Fruit fly (Drosophila melanogaster) whole organism, embryonic: Measurements from ENCODE around the gene CG17349.

Experiments used
- Bteb2 ChIP-seq: fragments of 200-800 bp; sonication (Bioruptor generic); optimal IDR thresholded peaks from 2 replicates; lab custom pipeline; 2016; ENCODE audit warnings: missing biosample characterization, missing genetic modification characterization
- CG10979 ChIP-seq: fragments of 200-800 bp; sonication (Bioruptor generic); optimal IDR thresholded peaks from 2 replicates; lab custom pipeline; 2018; ENCODE audit warnings: missing biosample characterization, mild to moderate bottlenecking, missing genetic modification characterization, moderate library complexity
- CG12942 ChIP-seq: fragments of 200-800 bp; sonication (Bioruptor generic); optimal IDR thresholded peaks from 3 replicates; lab custom pipeline; 2016; ENCODE audit warnings: missing biosample characterization, missing genetic modification characterization
- CG13123 ChIP-seq: fragments of 200-800 bp; sonication (Bioruptor generic); optimal IDR thresholded peaks from 2 replicates; lab custom pipeline; 2016; ENCODE audit warnings: missing biosample characterization, missing genetic modification characterization
- CG13287 ChIP-seq: fragments of 200-800 bp; sonication (Bioruptor generic); IDR thresholded peaks from 2 replicates; pipeline ENCODE4 v1.3.6; 2022; ENCODE audit warnings: missing biosample characterization, missing genetic modification characterization; ENCODE audit not compliant: partially characterized antibody
- CG13624 ChIP-seq: fragments of 200-800 bp; sonication (Bioruptor generic); optimal IDR thresholded peaks from 2 replicates; lab custom pipeline; 2016; ENCODE audit warnings: missing biosample characterization, missing genetic modification characterization
- CG13894 ChIP-seq: fragments of 200-800 bp; sonication (Bioruptor generic); optimal IDR thresholded peaks from 3 replicates; lab custom pipeline; 2018; ENCODE audit warnings: missing biosample characterization, mild to moderate bottlenecking, missing genetic modification characterization, moderate library complexity
- CG14441 ChIP-seq: fragments of 200-800 bp; sonication (Bioruptor generic); IDR thresholded peaks from 2 replicates; pipeline ENCODE4 v1.3.6; 2022; ENCODE audit warnings: missing biosample characterization, missing genetic modification characterization
- CG17568 ChIP-seq: fragments of 200-800 bp; sonication (Bioruptor generic); optimal IDR thresholded peaks from 2 replicates; lab custom pipeline; 2018; ENCODE audit warnings: missing biosample characterization, mild to moderate bottlenecking, missing genetic modification characterization, moderate library complexity
- CG2129 ChIP-seq: fragments of 200-800 bp; sonication (Bioruptor generic); IDR thresholded peaks from 2 replicates; pipeline ENCODE4 v1.3.6; 2022; ENCODE audit warnings: missing biosample characterization, missing genetic modification characterization; ENCODE audit not compliant: partially characterized antibody
- CG30431 ChIP-seq: fragments of 200-800 bp; sonication (Bioruptor generic); optimal IDR thresholded peaks from 2 replicates; lab custom pipeline; 2017; ENCODE audit warnings: missing biosample characterization, missing genetic modification characterization
- CG3065 ChIP-seq: fragments of 200-800 bp; sonication (Bioruptor generic); optimal IDR thresholded peaks from 2 replicates; lab custom pipeline; 2016; ENCODE audit warnings: missing biosample characterization, missing genetic modification characterization
- CG3281 ChIP-seq: fragments of 200-800 bp; sonication (Bioruptor generic); optimal IDR thresholded peaks from 3 replicates; lab custom pipeline; 2017; ENCODE audit warnings: missing biosample characterization, mild to moderate bottlenecking, missing genetic modification characterization
- CG42726 ChIP-seq: fragments of 200-800 bp; sonication (Bioruptor generic); IDR thresholded peaks from 2 replicates; pipeline ENCODE4 v1.3.6; 2022; ENCODE audit warnings: missing biosample characterization, missing genetic modification characterization; ENCODE audit not compliant: partially characterized antibody
- CG4282 ChIP-seq: fragments of 200-800 bp; sonication (Bioruptor generic); optimal IDR thresholded peaks from 2 replicates; lab custom pipeline; 2016; ENCODE audit warnings: missing biosample characterization, missing genetic modification characterization
- CG5180 ChIP-seq: fragments of 200-800 bp; sonication (Bioruptor generic); optimal IDR thresholded peaks from 3 replicates; lab custom pipeline; 2017; ENCODE audit warnings: missing biosample characterization, missing genetic modification characterization, mild to moderate bottlenecking, moderate library complexity, missing genetic modification reagents
- CG6654 ChIP-seq: fragments of 200-800 bp; sonication (Bioruptor generic); optimal IDR thresholded peaks from 2 replicates; lab custom pipeline; 2017; ENCODE audit warnings: missing biosample characterization, mild to moderate bottlenecking, missing genetic modification characterization
- CG7839 ChIP-seq: fragments of 200-800 bp; sonication (Bioruptor generic); optimal IDR thresholded peaks from 3 replicates; lab custom pipeline; 2018; ENCODE audit warnings: missing biosample characterization, mild to moderate bottlenecking, missing genetic modification characterization, moderate library complexity
- CoRest ChIP-seq: fragments of 200-800 bp; sonication (Bioruptor generic); optimal IDR thresholded peaks from 3 replicates; lab custom pipeline; 2018; ENCODE audit warnings: missing biosample characterization, mild to moderate bottlenecking, missing genetic modification characterization, moderate library complexity
- Dip2 ChIP-seq: fragments of 200-800 bp; sonication (Bioruptor generic); IDR thresholded peaks from 2 replicates; pipeline ENCODE4 v1.3.6; 2022; ENCODE audit warnings: missing biosample characterization, missing genetic modification characterization
- GATAe ChIP-seq: fragments of 200-800 bp; sonication (Bioruptor generic); conservative IDR thresholded peaks from 2 replicates; pipeline ENCODE4 v1.3.6; 2022; ENCODE audit warnings: missing biosample characterization, missing genetic modification characterization
- Hey ChIP-seq: fragments of 200-800 bp; sonication (Bioruptor generic); optimal IDR thresholded peaks from 3 replicates; lab custom pipeline; 2018; ENCODE audit warnings: missing biosample characterization, mild to moderate bottlenecking, missing genetic modification characterization
- Ptx1 ChIP-seq: fragments of 200-800 bp; sonication (Bioruptor generic); IDR thresholded peaks from 2 replicates; pipeline ENCODE4 v1.3.6; 2022; ENCODE audit warnings: missing biosample characterization, missing genetic modification characterization
- Trl ChIP-seq, 3 experiments: fragments of >200 bp in 2 of 3; fragments of 200-800 bp in 1 of 3; sonication (Bioruptor generic) in 1 of 3; optimal IDR thresholded peaks; 2 replicates in 1 of 3; 3 replicates in 2 of 3; lab custom pipeline; 2016 to 2017; ENCODE audit warnings: missing biosample characterization in 1 of 3, missing genetic modification characterization in 1 of 3
- amos ChIP-seq: fragments of 200-800 bp; sonication (Bioruptor generic); IDR thresholded peaks from 2 replicates; pipeline ENCODE4 v1.3.6; 2022; ENCODE audit warnings: missing biosample characterization, missing genetic modification characterization; ENCODE audit not compliant: partially characterized antibody
- cg ChIP-seq: fragments of 200-800 bp; sonication (Bioruptor generic); optimal IDR thresholded peaks from 3 replicates; lab custom pipeline; 2019; ENCODE audit warnings: missing biosample characterization, mild to moderate bottlenecking, missing genetic modification characterization, moderate library complexity
- chm ChIP-seq: fragments of 200-800 bp; sonication (Bioruptor generic); IDR thresholded peaks from 2 replicates; pipeline ENCODE4 v1.3.6; 2022; ENCODE audit warnings: missing biosample characterization, missing genetic modification characterization
- crc ChIP-seq: fragments of 200-800 bp; sonication (Bioruptor generic); optimal IDR thresholded peaks from 2 replicates; lab custom pipeline; 2016; ENCODE audit warnings: missing biosample characterization, missing genetic modification characterization
- dmrt99B ChIP-seq: fragments of 200-800 bp; sonication (Bioruptor generic); optimal IDR thresholded peaks from 2 replicates; lab custom pipeline; 2018; ENCODE audit warnings: missing biosample characterization, mild to moderate bottlenecking, missing genetic modification characterization, moderate library complexity
- eyg ChIP-seq: fragments of 200-800 bp; sonication (Bioruptor generic); optimal IDR thresholded peaks from 3 replicates; lab custom pipeline; 2016; ENCODE audit warnings: missing biosample characterization, missing genetic modification characterization
- ftz-f1 ChIP-seq: fragments of 200-800 bp; sonication (Bioruptor generic); optimal IDR thresholded peaks from 2 replicates; lab custom pipeline; 2016; ENCODE audit warnings: missing biosample characterization, missing genetic modification characterization
- fu2 ChIP-seq: fragments of 200-800 bp; sonication (Bioruptor generic); optimal IDR thresholded peaks from 2 replicates; lab custom pipeline; 2016; ENCODE audit warnings: missing biosample characterization, missing genetic modification characterization
- gfzf ChIP-seq: fragments of 200-800 bp; sonication (Bioruptor generic); optimal IDR thresholded peaks from 2 replicates; lab custom pipeline; 2016; ENCODE audit warnings: missing biosample characterization, mild to moderate bottlenecking, missing genetic modification characterization, moderate library complexity
- ham ChIP-seq: fragments of 200-800 bp; sonication (Bioruptor generic); IDR thresholded peaks from 2 replicates; pipeline ENCODE4 v1.3.6; 2022; ENCODE audit warnings: missing biosample characterization, missing genetic modification characterization
- jumu ChIP-seq: fragments of 200-800 bp; sonication (Bioruptor generic); optimal IDR thresholded peaks from 3 replicates; lab custom pipeline; 2016; ENCODE audit warnings: missing biosample characterization, missing genetic modification characterization
- kni ChIP-seq: fragments of 200-800 bp; sonication (Bioruptor generic); optimal IDR thresholded peaks from 3 replicates; lab custom pipeline; 2017; ENCODE audit warnings: mild to moderate bottlenecking, missing biosample characterization, missing genetic modification reagents, missing genetic modification characterization
- lab ChIP-seq: fragments of 200-800 bp; sonication (Bioruptor generic); optimal IDR thresholded peaks from 3 replicates; lab custom pipeline; 2017; ENCODE audit warnings: missing biosample characterization, missing genetic modification characterization, mild to moderate bottlenecking, moderate library complexity, missing genetic modification reagents
- odd ChIP-seq: fragments of 200-800 bp; sonication (Bioruptor generic); optimal IDR thresholded peaks from 2 replicates; lab custom pipeline; 2017; ENCODE audit warnings: missing biosample characterization, mild to moderate bottlenecking, missing genetic modification characterization
- otp ChIP-seq: fragments of 200-800 bp; sonication (Bioruptor generic); IDR thresholded peaks from 3 replicates; pipeline ENCODE4, ENCODE4 v1.3.6; 2022; ENCODE audit warnings: missing biosample characterization, missing genetic modification characterization
- pita ChIP-seq: fragments of 200-800 bp; sonication (Bioruptor generic); optimal IDR thresholded peaks from 2 replicates; lab custom pipeline; 2017; ENCODE audit warnings: missing biosample characterization, mild to moderate bottlenecking, missing genetic modification characterization
- pnt ChIP-seq: fragments of 200-800 bp; sonication (Bioruptor generic); optimal IDR thresholded peaks from 3 replicates; lab custom pipeline; 2016; ENCODE audit warnings: missing biosample characterization, missing genetic modification characterization
- prd ChIP-seq, 3 experiments: fragments of >200 bp in 2 of 3; fragments of 200-800 bp in 1 of 3; sonication (Bioruptor generic) in 1 of 3; optimal IDR thresholded peaks in 2 of 3; IDR thresholded peaks in 1 of 3; 2 replicates in 2 of 3; 3 replicates in 1 of 3; pipeline versions ENCODE4 v1.3.6 to Lab custom; 2017 to 2022; ENCODE audit warnings: missing biosample characterization in 1 of 3, missing genetic modification characterization in 1 of 3
- rib ChIP-seq: fragments of 200-800 bp; sonication (Bioruptor generic); IDR thresholded peaks from 2 replicates; pipeline ENCODE4 v1.3.6; 2022; ENCODE audit warnings: missing biosample characterization, missing genetic modification characterization
- sc ChIP-seq, 3 experiments: fragments of >200 bp in 2 of 3; fragments of 200-800 bp in 1 of 3; sonication (Bioruptor generic) in 1 of 3; optimal IDR thresholded peaks; 2 replicates in 2 of 3; 3 replicates in 1 of 3; lab custom pipeline; 2017; ENCODE audit warnings: mild to moderate bottlenecking in 1 of 3, missing biosample characterization in 1 of 3, missing genetic modification characterization in 1 of 3, missing genetic modification reagents in 1 of 3
- slp2 ChIP-seq: fragments of 200-800 bp; sonication (Bioruptor generic); optimal IDR thresholded peaks from 2 replicates; lab custom pipeline; 2016; ENCODE audit warnings: missing biosample characterization, missing genetic modification characterization
- ssp ChIP-seq: fragments of 200-800 bp; sonication (Bioruptor generic); IDR thresholded peaks from 2 replicates; pipeline ENCODE4 v1.3.6; 2022; ENCODE audit warnings: missing biosample characterization, missing genetic modification characterization
- unpg ChIP-seq: fragments of 200-800 bp; sonication (Bioruptor generic); optimal IDR thresholded peaks from 3 replicates; lab custom pipeline; 2018; ENCODE audit warnings: missing biosample characterization, mild to moderate bottlenecking, missing genetic modification characterization, moderate library complexity
- zen ChIP-seq: fragments of 200-800 bp; sonication (Bioruptor generic); optimal IDR thresholded peaks from 3 replicates; lab custom pipeline; 2018; ENCODE audit warnings: missing biosample characterization, mild to moderate bottlenecking, missing genetic modification characterization, moderate library complexity
- zf30C ChIP-seq: fragments of 200-800 bp; sonication (Bioruptor generic); optimal IDR thresholded peaks from 3 replicates; lab custom pipeline; 2018; ENCODE audit warnings: missing biosample characterization, mild to moderate bottlenecking, missing genetic modification characterization

The CG17349 gene

DNA sequence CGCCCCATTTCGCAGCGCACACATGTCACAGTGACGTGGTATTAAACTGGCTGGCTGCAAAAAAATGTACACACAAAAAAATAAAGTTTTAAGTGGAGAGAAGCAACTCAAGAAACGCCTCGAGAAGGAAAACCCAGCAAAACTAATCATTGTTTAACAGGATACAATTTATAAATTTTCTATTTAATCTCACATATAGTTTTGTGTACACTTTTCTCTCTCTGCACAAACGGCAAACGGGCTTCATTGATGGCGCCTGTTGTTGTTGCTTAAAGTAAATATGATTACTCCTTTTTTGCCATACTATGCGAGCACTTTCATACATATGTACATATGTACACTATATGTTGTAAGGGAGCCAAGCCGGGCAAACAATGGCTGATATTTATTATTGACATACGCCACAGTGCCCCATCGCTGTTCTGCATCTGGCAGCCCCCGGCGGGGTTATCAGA lies 12.2 kb upstream of the CG17349 start (continued):
- TF ChIP-seq kni (GFP tag; lab: Kevin White, UChicago), result no peak
- TF ChIP-seq cg (GFP tag; lab: Kevin White, UChicago), result no peak
- peak; percentile 43 for TF ChIP-seq zf30C
- no peak for TF ChIP-seq Trl (optimal IDR thresholded peaks at IDR 0.05; lab: Kevin White, UChicago)
- TF ChIP-seq Trl (GFP tag; optimal IDR thresholded peaks at IDR 0.05; lab: Kevin White, UChicago), result peak; percentile 36
- TF ChIP-seq CG2129 (GFP tag; lab: Robert Waterston, UW), result no peak
- TF ChIP-seq Dip2 (GFP tag; lab: Robert Waterston, UW), result no peak
- no peak for TF ChIP-seq ftz-f1 (GFP tag; lab: Kevin White, UChicago)
- TF ChIP-seq CG17568, result no peak
- peak; percentile 20 for TF ChIP-seq pnt (GFP tag; lab: Kevin White, UChicago)
- TF ChIP-seq CG30431 (GFP tag; lab: Kevin White, UChicago), result peak; percentile 58
- peak; percentile 52 for TF ChIP-seq Ptx1 (GFP tag; lab: Robert Waterston, UW)
- TF ChIP-seq CG14441 (GFP tag; lab: Robert Waterston, UW), result 0 out of 2 replicates have a peak, but pooled peaks have one; percentile 36
- peak; percentile 49 for TF ChIP-seq unpg
- TF ChIP-seq fu2, result no peak
- TF ChIP-seq dmrt99B (tag; lab: Kevin White, UChicago), result peak; percentile 54
- no peak for TF ChIP-seq Hey (tag; lab: Kevin White, UChicago)
- no peak for TF ChIP-seq CG42726 (GFP tag; lab: Robert Waterston, UW)
- no peak for TF ChIP-seq CG3065 (GFP tag; lab: Kevin White, UChicago)
- TF ChIP-seq lab (GFP tag; lab: Kevin White, UChicago), result peak; percentile 16
- TF ChIP-seq jumu (GFP tag; lab: Kevin White, UChicago), result peak; percentile 50
- TF ChIP-seq crc (GFP tag; lab: Kevin White, UChicago), result peak; percentile 18
- TF ChIP-seq CG4282 (GFP tag; lab: Kevin White, UChicago), result no peak
- TF ChIP-seq ham (GFP tag; lab: Robert Waterston, UW), result no peak
- TF ChIP-seq CG3281 (GFP tag; lab: Kevin White, UChicago), result no peak
- peak; percentile 29; the same call in 1 of the 2 replicates for TF ChIP-seq ssp (GFP tag; lab: Robert Waterston, UW)
- TF ChIP-seq eyg, result no peak
- peak; percentile 24 for TF ChIP-seq CoRest (tag; lab: Kevin White, UChicago)
- peak; percentile 7 for TF ChIP-seq CG13123
- peak; percentile 72 for TF ChIP-seq CG10979
- TF ChIP-seq odd (GFP tag; lab: Kevin White, UChicago), result peak; percentile 9
- peak; percentile 39 for TF ChIP-seq CG12942 (GFP tag; lab: Kevin White, UChicago)
- TF ChIP-seq GATAe (GFP tag; lab: Robert Waterston, UW), result no peak
- no peak for TF ChIP-seq chm (GFP tag; lab: Robert Waterston, UW)
- TF ChIP-seq Bteb2 (GFP tag; lab: Kevin White, UChicago), result no peak
- no peak for TF ChIP-seq CG6654 (GFP tag; lab: Kevin White, UChicago)
- no peak for TF ChIP-seq CG13287 (GFP tag; lab: Robert Waterston, UW)
- no peak for TF ChIP-seq sc (optimal IDR thresholded peaks at IDR 0.05; lab: Kevin White, UChicago)
- TF ChIP-seq sc (GFP tag; optimal IDR thresholded peaks at IDR 0.05; lab: Kevin White, UChicago), result peak; percentile 81
- TF ChIP-seq gfzf, result no peak
- TF ChIP-seq prd (optimal IDR thresholded peaks at IDR 0.05; lab: Kevin White, UChicago), result no peak
- TF ChIP-seq prd (GFP tag; IDR thresholded peaks at IDR 0.05; lab: Robert Waterston, UW), result peak; percentile 79; the same call in 2 of the 3 replicates
- TF ChIP-seq CG5180 (GFP tag; lab: Kevin White, UChicago), result no peak
- no peak for TF ChIP-seq CG13894 (tag; lab: Kevin White, UChicago)
- peak; percentile 72 for TF ChIP-seq slp2 (GFP tag; lab: Kevin White, UChicago)
- no peak for TF ChIP-seq CG13624 (GFP tag; lab: Kevin White, UChicago)
- no peak for TF ChIP-seq pita
- TF ChIP-seq rib (GFP tag; lab: Robert Waterston, UW), result no peak
- no peak for TF ChIP-seq zen (tag; lab: Kevin White, UChicago)
- TF ChIP-seq CG7839 (tag; lab: Kevin White, UChicago), result peak; percentile 45
- peak; percentile 55; the same call in 2 of the 3 replicates for TF ChIP-seq otp (GFP tag; lab: Robert Waterston, UW)
- no peak for TF ChIP-seq amos (GFP tag; lab: Robert Waterston, UW)
